Fruit fly (Drosophila melanogaster) whole organism, wandering third instar larva: Measurements from ENCODE around the gene CG33124.
A peak's percentile ranks its signal among the peaks of the same experiment; 100 is the strongest.

Experiments used
- Abd-B ChIP-seq: fragments of >200 bp; optimal IDR thresholded peaks from 2 replicates; lab custom pipeline; 2017; ENCODE audit warnings: missing biosample characterization, missing genetic modification characterization
- CG32264 ChIP-seq: fragments of 200-800 bp; sonication (Bioruptor generic); optimal IDR thresholded peaks from 2 replicates; lab custom pipeline; 2016; ENCODE audit warnings: missing biosample characterization, missing genetic modification characterization
- CG9705 ChIP-seq: fragments of 200-800 bp; sonication (Bioruptor generic); optimal IDR thresholded peaks from 2 replicates; lab custom pipeline; 2018; ENCODE audit warnings: missing biosample characterization, mild to moderate bottlenecking, missing genetic modification characterization
- Dfd ChIP-seq: fragments of >200 bp; optimal IDR thresholded peaks from 2 replicates; lab custom pipeline; 2017; ENCODE audit warnings: missing biosample characterization, missing genetic modification characterization
- Dif ChIP-seq: fragments of 200-275, 200-300 bp; sonication (Bioruptor generic); optimal IDR thresholded peaks from 2 replicates; lab custom pipeline; 2018; ENCODE audit warnings: missing biosample characterization, missing genetic modification characterization; ENCODE audit not compliant: partially characterized antibody
- HLH106 ChIP-seq: fragments of 200-800 bp; optimal IDR thresholded peaks from 3 replicates; lab custom pipeline; 2019; ENCODE audit warnings: missing biosample characterization, mild to moderate bottlenecking, missing genetic modification characterization, moderate library complexity
- Hnf4 ChIP-seq: fragments of 200-800 bp; sonication (Bioruptor generic); optimal IDR thresholded peaks from 2 replicates; lab custom pipeline; 2016; ENCODE audit warnings: missing biosample characterization, mild to moderate bottlenecking, missing genetic modification characterization
- Hr83 ChIP-seq: fragments of 200-300 bp; sonication (Bioruptor generic); optimal IDR thresholded peaks from 2 replicates; lab custom pipeline; 2016; ENCODE audit warnings: missing biosample characterization, mild to moderate bottlenecking, missing genetic modification characterization, moderate library complexity; ENCODE audit not compliant: poor library complexity, severe bottlenecking
- Jra ChIP-seq: sonication (Bioruptor generic); optimal IDR thresholded peaks from 2 replicates; lab custom pipeline; 2016; ENCODE audit warnings: missing biosample characterization, missing genetic modification characterization
- Myc ChIP-seq: fragments of >200 bp; optimal IDR thresholded peaks from 2 replicates; lab custom pipeline; 2017
- N ChIP-seq: fragments of >200 bp; optimal IDR thresholded peaks from 2 replicates; lab custom pipeline; 2018; ENCODE audit warnings: missing biosample characterization, missing external identifiers, missing genetic modification characterization
- Rel ChIP-seq, 2 experiments: fragments of 200-800 bp; sonication (Bioruptor generic) in 1 of 2; optimal IDR thresholded peaks; 2 replicates in 1 of 2; 3 replicates in 1 of 2; lab custom pipeline; 2016 to 2019; ENCODE audit warnings: mild to moderate bottlenecking in 2 of 2, missing biosample characterization in 2 of 2, missing genetic modification characterization in 2 of 2, moderate library complexity in 1 of 2
- Sp1 ChIP-seq: fragments of 200-800 bp; sonication (Bioruptor generic); optimal IDR thresholded peaks from 3 replicates; lab custom pipeline; 2019; ENCODE audit warnings: missing biosample characterization, mild to moderate bottlenecking, missing genetic modification characterization, moderate library complexity
- Vsx2 ChIP-seq: fragments of 200-300, 225-300 bp; sonication (Bioruptor generic); optimal IDR thresholded peaks from 2 replicates; lab custom pipeline; 2018; ENCODE audit warnings: missing biosample characterization, missing genetic modification characterization; ENCODE audit not compliant: partially characterized antibody
- br ChIP-seq: fragments of 200-800 bp; sonication (Bioruptor generic); optimal IDR thresholded peaks from 2 replicates; lab custom pipeline; 2016; ENCODE audit warnings: missing biosample characterization, missing genetic modification characterization
- brk ChIP-seq: fragments of 200-800 bp; sonication (Bioruptor generic); optimal IDR thresholded peaks from 2 replicates; lab custom pipeline; 2016; ENCODE audit warnings: missing biosample characterization, mild to moderate bottlenecking, missing genetic modification characterization
- dl ChIP-seq, 2 experiments: fragments of 175-275, 200-275 bp in 1 of 2; fragments of 200-275 bp in 1 of 2; sonication (Bioruptor generic); optimal IDR thresholded peaks; lab custom pipeline; 2018; ENCODE audit warnings: mild to moderate bottlenecking in 2 of 2, missing biosample characterization in 2 of 2, missing genetic modification characterization in 2 of 2, moderate library complexity in 2 of 2; ENCODE audit not compliant: partially characterized antibody in 2 of 2, insufficient read depth in 1 of 2
- dmrt93B ChIP-seq: fragments of 200-800 bp; sonication (Bioruptor generic); optimal IDR thresholded peaks from 2 replicates; lab custom pipeline; 2018; ENCODE audit warnings: missing biosample characterization, mild to moderate bottlenecking, missing genetic modification characterization
- dsf ChIP-seq: sonication (Bioruptor generic); optimal IDR thresholded peaks from 2 replicates; lab custom pipeline; 2016; ENCODE audit warnings: missing biosample characterization, missing genetic modification characterization, borderline replicate concordance
- ey ChIP-seq: fragments of 200-800 bp; sonication (Bioruptor generic); optimal IDR thresholded peaks from 2 replicates; lab custom pipeline; 2016; ENCODE audit warnings: missing biosample characterization, missing genetic modification characterization
- fru ChIP-seq: fragments of 200-800 bp; sonication (Bioruptor generic); optimal IDR thresholded peaks from 3 replicates; lab custom pipeline; 2016; ENCODE audit warnings: missing biosample characterization, mild to moderate bottlenecking, missing genetic modification characterization
- h ChIP-seq: fragments of 200-800 bp; sonication (Bioruptor generic); optimal IDR thresholded peaks from 3 replicates; lab custom pipeline; 2016; ENCODE audit warnings: missing biosample characterization, mild to moderate bottlenecking, missing genetic modification characterization
- jim ChIP-seq: fragments of 175-275, 200-325 bp; sonication (Bioruptor generic); optimal IDR thresholded peaks from 2 replicates; lab custom pipeline; 2016; ENCODE audit warnings: missing biosample characterization, mild to moderate bottlenecking, missing genetic modification characterization
- lola ChIP-seq: fragments of >200 bp; optimal IDR thresholded peaks from 2 replicates; lab custom pipeline; 2017; ENCODE audit warnings: missing biosample characterization, missing genetic modification characterization
- pan ChIP-seq: fragments of >200 bp; optimal IDR thresholded peaks from 2 replicates; lab custom pipeline; 2017
- psq ChIP-seq: fragments of 200-800 bp; sonication (Bioruptor generic); optimal IDR thresholded peaks from 3 replicates; lab custom pipeline; 2017; ENCODE audit warnings: missing biosample characterization, mild to moderate bottlenecking, missing genetic modification characterization, moderate library complexity
- rgr ChIP-seq: fragments of 200-800 bp; sonication (Bioruptor generic); optimal IDR thresholded peaks from 3 replicates; lab custom pipeline; 2016; ENCODE audit warnings: missing biosample characterization, mild to moderate bottlenecking, missing genetic modification characterization
- sage ChIP-seq: fragments of 200-800 bp; sonication (Bioruptor generic); optimal IDR thresholded peaks from 2 replicates; lab custom pipeline; 2016; ENCODE audit warnings: missing biosample characterization, mild to moderate bottlenecking, missing genetic modification characterization
- sv ChIP-seq: fragments of 200-800 bp; sonication (Bioruptor generic); optimal IDR thresholded peaks from 3 replicates; lab custom pipeline; 2016; ENCODE audit warnings: missing biosample characterization, missing genetic modification characterization
- tai ChIP-seq: sonication (Bioruptor generic); optimal IDR thresholded peaks from 2 replicates; lab custom pipeline; 2016; ENCODE audit warnings: missing biosample characterization, missing genetic modification characterization

The CG33124 gene

DNA sequence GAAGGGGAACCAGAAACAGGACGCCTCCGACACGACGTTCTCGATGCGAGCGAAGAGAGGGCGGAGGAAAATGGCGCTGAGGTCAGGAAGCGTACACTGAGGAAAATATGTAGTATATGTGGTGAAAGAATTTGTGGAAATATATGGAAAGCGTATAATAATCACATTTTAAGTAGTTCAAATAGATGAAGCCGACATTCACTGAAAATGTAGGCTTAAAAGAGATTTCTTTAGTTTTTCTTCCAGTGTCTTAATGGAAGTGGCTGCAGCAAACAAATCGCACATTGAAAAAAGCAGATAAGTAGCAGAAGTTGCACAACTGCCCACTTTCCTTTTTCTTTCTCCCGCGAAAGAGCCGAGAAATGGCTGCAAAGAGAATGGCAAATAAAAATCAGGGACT is 40.7 kb upstream of the CG33124 start:
- TF ChIP-seq br (GFP tag; lab: Kevin White, UChicago) = no peak

DNA sequence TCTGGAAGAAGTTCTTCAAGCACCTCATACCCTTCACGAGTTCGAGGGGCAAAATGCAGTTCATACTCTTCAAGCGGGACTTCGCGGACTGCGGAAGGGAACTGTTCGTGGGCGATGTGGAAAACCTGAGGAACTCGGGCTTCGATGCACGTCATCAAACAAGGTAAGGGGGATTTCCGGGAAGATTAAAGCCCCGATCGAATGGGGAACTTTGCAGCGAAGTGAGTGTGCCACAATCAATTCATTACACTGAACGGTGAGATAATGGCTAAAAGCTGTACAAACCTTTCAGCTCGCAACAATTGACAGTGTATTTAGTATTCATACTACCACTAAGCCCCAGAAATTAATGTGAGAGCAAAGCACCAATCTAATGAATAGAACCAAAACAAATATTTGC is 33.9 kb upstream of the CG33124 start:
- TF ChIP-seq dmrt93B (GFP tag; lab: Kevin White, UChicago) (no peak), Rel (GFP tag; optimal IDR thresholded peaks at IDR 0.05; lab: Kevin White, UChicago) (no peak), Rel (tag; optimal IDR thresholded peaks at IDR 0.05; lab: Kevin White, UChicago) (peak; percentile 91)

DNA sequence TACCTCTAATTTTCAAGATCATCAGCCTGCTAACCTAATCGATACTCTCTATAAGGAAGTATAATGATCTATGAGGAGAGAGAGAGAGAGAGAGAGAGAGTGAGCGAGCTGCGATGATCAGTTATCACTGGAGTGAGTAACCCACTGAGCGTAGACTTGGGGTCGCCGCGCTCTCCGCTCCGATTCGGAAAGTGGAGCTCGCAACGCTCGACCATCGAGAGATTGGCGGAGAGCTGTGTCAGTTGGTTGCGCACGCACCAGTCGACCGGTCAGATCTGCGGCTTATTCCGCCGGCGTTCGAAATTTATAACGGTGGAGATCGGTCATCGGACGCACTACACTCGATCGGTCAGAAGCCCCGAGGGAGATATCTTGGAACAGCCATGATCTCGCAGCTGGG is 33.2 kb upstream of the CG33124 start, which contains the start of gene CG4267:
CG4267 (plus strand) TSS at position 240 of the 400 bp plus-strand sequence.
- TF ChIP-seq h (GFP tag; lab: Kevin White, UChicago) (peak; percentile 11), psq (GFP tag; lab: Kevin White, UChicago) (no peak), Dif (GFP tag; lab: Kevin White, UChicago) (peak; percentile 97), Vsx2 (GFP tag; lab: Kevin White, UChicago) (peak; percentile 77), dl (GFP tag; optimal IDR thresholded peaks at IDR 0.05; lab: Kevin White, UChicago; ENCODE audit: insufficient read depth in 1 of 2, partially characterized antibody in 2 of 2) (peak; percentile 82 to 92), Hr83 (GFP tag; lab: Kevin White, UChicago) (peak; percentile 45), dsf (GFP tag; lab: Kevin White, UChicago) (no peak), br (GFP tag; lab: Kevin White, UChicago) (no peak), CG9705 (GFP tag; lab: Kevin White, UChicago) (no peak), Myc (lab: Kevin White, UChicago) (no peak), Hnf4 (GFP tag; lab: Kevin White, UChicago) (no peak), CG32264 (no peak), Abd-B (no peak)

DNA sequence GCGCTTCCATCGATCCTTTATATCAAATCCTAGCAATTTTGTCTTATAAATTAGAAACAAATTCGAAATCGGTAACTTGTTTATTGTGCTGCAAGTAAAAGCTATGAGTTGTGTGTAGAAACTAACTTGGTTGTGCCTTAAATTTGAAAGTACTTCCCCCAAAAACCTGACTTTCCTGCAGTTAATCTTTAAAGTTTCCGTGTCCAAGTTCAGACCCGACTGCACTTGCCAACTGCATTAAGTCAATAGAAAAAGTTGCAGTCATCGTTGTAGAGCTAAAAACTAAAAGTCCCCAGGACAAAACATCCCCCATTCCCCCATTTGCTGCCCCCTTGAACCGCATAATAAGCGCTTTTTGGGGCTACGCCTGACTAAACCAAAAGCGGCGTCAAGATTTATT is 31.6 kb upstream of the CG33124 start, which contains the start of gene Tengl1:
Tengl1 (minus strand) TSS at position 101 of the 400 bp plus-strand sequence.
- TF ChIP-seq pan = no peak
- TF ChIP-seq sage = no peak
- no peak for TF ChIP-seq Dif (GFP tag; lab: Kevin White, UChicago)

DNA sequence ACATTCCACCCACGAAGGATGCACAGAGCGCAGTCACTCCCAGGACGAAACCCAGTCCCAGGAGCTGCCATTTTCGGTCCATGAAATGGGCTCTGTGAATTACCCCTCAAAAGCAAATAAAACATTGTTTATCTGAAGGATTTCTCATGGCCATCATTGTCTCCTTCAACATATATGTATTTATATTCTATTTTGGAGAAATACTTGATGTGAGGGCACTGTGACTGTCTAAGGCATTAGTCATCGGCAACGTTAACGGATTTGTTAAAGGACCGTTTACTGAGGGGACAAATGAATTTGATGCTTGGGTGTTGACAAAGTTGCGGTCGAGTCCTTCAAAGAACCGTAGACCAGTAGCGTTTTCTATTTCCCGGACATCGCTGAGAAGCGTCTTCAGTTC is 30.4 kb upstream of the CG33124 start, which contains the start of gene Tengl2:
Tengl2 (minus strand) TSS at position 101 of the 400 bp plus-strand sequence.
- TF ChIP-seq rgr (GFP tag; lab: Kevin White, UChicago) (no peak), sv (GFP tag; lab: Kevin White, UChicago) (no peak), jim (GFP tag; lab: Kevin White, UChicago) (no peak), Dfd (GFP tag; lab: Kevin White, UChicago) (no peak), psq (GFP tag; lab: Kevin White, UChicago) (no peak), Myc (lab: Kevin White, UChicago) (no peak), h (GFP tag; lab: Kevin White, UChicago) (no peak), fru (GFP tag; lab: Kevin White, UChicago) (no peak), ey (GFP tag; lab: Kevin White, UChicago) (no peak), Rel (GFP tag; optimal IDR thresholded peaks at IDR 0.05; lab: Kevin White, UChicago) (no peak), Rel (tag; optimal IDR thresholded peaks at IDR 0.05; lab: Kevin White, UChicago) (no peak)

DNA sequence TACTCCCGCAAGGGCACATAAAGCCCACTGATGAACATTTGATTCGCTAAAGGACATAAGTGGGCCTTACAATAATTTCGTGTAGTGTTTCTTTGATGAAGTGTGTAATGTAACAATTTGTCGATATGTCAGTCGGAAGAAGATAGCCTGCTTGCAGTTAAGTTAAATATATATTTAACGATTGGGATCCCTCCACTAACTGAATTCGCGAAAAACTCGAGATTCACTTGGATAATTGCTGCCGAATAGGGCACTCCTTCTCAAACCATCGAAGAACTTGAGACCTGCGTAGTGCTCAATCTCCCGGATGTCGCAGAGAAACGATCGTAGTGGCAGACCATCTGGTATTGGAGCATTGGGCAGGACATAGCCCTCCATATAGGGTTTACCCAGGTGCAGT is 29.2 kb upstream of the CG33124 start, which contains the start of gene Tengl3:
Tengl3 (minus strand) TSS at position 101 of the 400 bp plus-strand sequence.
- TF ChIP-seq dl (GFP tag; optimal IDR thresholded peaks at IDR 0.05; lab: Kevin White, UChicago; ENCODE audit: insufficient read depth in 1 of 2, partially characterized antibody in 2 of 2) = no peak
- no peak for TF ChIP-seq jim (GFP tag; lab: Kevin White, UChicago)
- TF ChIP-seq brk (GFP tag; lab: Kevin White, UChicago) = no peak
- TF ChIP-seq N (GFP tag; lab: Kevin White, UChicago) = no peak
- TF ChIP-seq tai (GFP tag; lab: Kevin White, UChicago) = no peak
- TF ChIP-seq sage = no peak
- no peak for TF ChIP-seq Sp1 (GFP tag; lab: Kevin White, UChicago)
- no peak for TF ChIP-seq HLH106 (tag; lab: Kevin White, UChicago)
- no peak for TF ChIP-seq Jra
- TF ChIP-seq pan = no peak
- TF ChIP-seq dmrt93B (GFP tag; lab: Kevin White, UChicago) = no peak
- no peak for TF ChIP-seq lola (GFP tag; lab: Kevin White, UChicago)
- TF ChIP-seq CG9705 (GFP tag; lab: Kevin White, UChicago) = no peak
